Worm (Caenorhabditis elegans): ENCODE results near the gene cutl-3.

Gene cutl-3

ce11 chrX:15011526-15012274 lies 12.7 kb upstream of the cutl-3 start:
- TF ChIP-seq bed-2 (GFP tag; IDR thresholded peaks at IDR 0.05) (no peak), zim-3 (tag; optimal IDR thresholded peaks at IDR 0.05) (no peak), Y95B8A.8 (GFP tag; IDR thresholded peaks at IDR 0.05) (no peak)

ce11 chrX:15010941-15011340 lies 11.9 kb upstream of the cutl-3 start:
- TF ChIP-seq zfh-2 (GFP tag; conservative IDR thresholded peaks at IDR 0.05) (peak; percentile 47; the same call in 1 of the 2 replicates), mes-4 (tag; optimal IDR thresholded peaks at IDR 0.05) (no peak), snpc-4 (GFP tag; optimal IDR thresholded peaks at IDR 0.05) (peak; percentile 27), snpc-4 (tag; optimal IDR thresholded peaks at IDR 0.05) (peak in 1 of 4 experiments; percentile 58)

- TF ChIP-seq tbx-9 (tag; optimal IDR thresholded peaks at IDR 0.05; ENCODE audit: borderline replicate concordance) (no peak), mes-4 (tag; optimal IDR thresholded peaks at IDR 0.05) (no peak), dox-1 (GFP tag; IDR thresholded peaks at IDR 0.05) (no peak), ztf-26 (tag; optimal IDR thresholded peaks at IDR 0.05) (no peak)
These were observed 9.7 kb upstream of the cutl-3 start for ce11 chrX:15008697-15009096.

- no peak for TF ChIP-seq F23B12.7 (tag; optimal IDR thresholded peaks at IDR 0.05; ENCODE audit: insufficient read depth)
- peak; percentile 32 for TF ChIP-seq attf-5 (GFP tag; optimal IDR thresholded peaks at IDR 0.05)
- peak; percentile 75 to 87 for TF ChIP-seq let-607 (tag; optimal IDR thresholded peaks at IDR 0.05)
- TF ChIP-seq nhr-80 (tag; optimal IDR thresholded peaks at IDR 0.05): peak; percentile 47
- TF ChIP-seq attf-3 (GFP tag; conservative IDR thresholded peaks at IDR 0.05): no peak
These were observed 7.9 kb upstream of the cutl-3 start, which contains the start of gene ergi-2 for ce11 chrX:15006847-15007358. ergi-2 (minus strand) TSS chrX:15007308.

ce11 chrX:15003891-15004550 lies 5.0 kb upstream of the cutl-3 start, which contains the start of gene slc-25A18.1:
slc-25A18.1 (minus strand) TSS chrX:15003941.
- TF ChIP-seq mcd-1 (GFP tag; IDR thresholded peaks at IDR 0.05) (no peak), nhr-80 (tag; optimal IDR thresholded peaks at IDR 0.05) (peak; percentile 37)

- TF ChIP-seq lag-1 (GFP tag; IDR thresholded peaks at IDR 0.05): no peak
- TF ChIP-seq D2030.7 (GFP tag; IDR thresholded peaks at IDR 0.05): no peak
- no peak for TF ChIP-seq sdz-38 (tag; optimal IDR thresholded peaks at IDR 0.05)
- TF ChIP-seq ceh-27 (GFP tag; optimal IDR thresholded peaks at IDR 0.05): no peak
- TF ChIP-seq nfya-1 (tag; optimal IDR thresholded peaks at IDR 0.05; ENCODE audit: borderline replicate concordance, insufficient read depth): no peak
- TF ChIP-seq snpc-4 (GFP tag; optimal IDR thresholded peaks at IDR 0.05): no peak
- TF ChIP-seq snpc-4 (tag; optimal IDR thresholded peaks at IDR 0.05): no peak
- no peak for TF ChIP-seq nhr-80 (tag; optimal IDR thresholded peaks at IDR 0.05)
- TF ChIP-seq ama-1 (optimal IDR thresholded peaks at IDR 0.05): no peak
- no peak for TF ChIP-seq ama-1 (GFP tag; optimal IDR thresholded peaks at IDR 0.05)
- TF ChIP-seq Y53F4B.3 (GFP tag; IDR thresholded peaks at IDR 0.05): no peak
- TF ChIP-seq attf-5 (GFP tag; optimal IDR thresholded peaks at IDR 0.05): no peak
These were observed 5.3 kb downstream of the cutl-3 start for ce11 chrX:14993744-14994143.

ce11 chrX:14991280-14991679 lies 7.7 kb downstream of the cutl-3 start, which contains the start of gene iglr-1:
iglr-1 (minus strand) TSS chrX:14991380.
- TF ChIP-seq sptf-2 (GFP tag; optimal IDR thresholded peaks at IDR 0.05) (no peak), zim-3 (tag; optimal IDR thresholded peaks at IDR 0.05) (no peak), madf-10 (tag; optimal IDR thresholded peaks at IDR 0.05) (no peak), xnd-1 (tag; optimal IDR thresholded peaks at IDR 0.05) (no peak), lag-1 (GFP tag; IDR thresholded peaks at IDR 0.05) (no peak), dpff-1 (tag; optimal IDR thresholded peaks at IDR 0.05) (no peak), ceh-40 (GFP tag; IDR thresholded peaks at IDR 0.05) (no peak), snpc-3.4 (tag; optimal IDR thresholded peaks at IDR 0.05) (no peak), bed-1 (GFP tag; IDR thresholded peaks at IDR 0.05) (no peak), egl-18 (GFP tag; IDR thresholded peaks at IDR 0.05) (no peak), F55B11.4 (tag; optimal IDR thresholded peaks at IDR 0.05; ENCODE audit: borderline replicate concordance, insufficient read depth) (no peak), F10E7.11 (tag; optimal IDR thresholded peaks at IDR 0.05) (no peak), ceh-91 (GFP tag; IDR thresholded peaks at IDR 0.05) (no peak), nhr-27 (tag; optimal IDR thresholded peaks at IDR 0.05) (no peak)

All from whole organism, young adult.